Worm (Caenorhabditis elegans) whole organism, young adult: Measurements from ENCODE around the gene slc-46A.

ENCODE experiments used
- B0035.1 ChIP-seq: sonication (generic microtip); optimal IDR thresholded peaks from 2 replicates; lab custom pipeline; 2016; ENCODE audit warnings: missing genetic modification characterization, mild to moderate bottlenecking, missing compliant biosample characterization, missing genotype, missing genetic modification reagents
- B0261.1 ChIP-seq: sonication (generic microtip); optimal IDR thresholded peaks from 2 replicates; lab custom pipeline; 2016; ENCODE audit warnings: mild to moderate bottlenecking, missing genetic modification characterization, moderate library complexity, missing compliant biosample characterization
- D2030.7 ChIP-seq: fragments of 200-800 bp; sonication (Bioruptor generic); IDR thresholded peaks from 2 replicates; pipeline ENCODE4 v1.3.6; 2022; ENCODE audit warnings: missing genetic modification reagents, missing genetic modification characterization, missing compliant biosample characterization
- F49E8.2 ChIP-seq: sonication (generic microtip); optimal IDR thresholded peaks from 3 replicates; lab custom pipeline; 2017; ENCODE audit warnings: missing genetic modification characterization, mild to moderate bottlenecking, missing compliant biosample characterization, antibody characterized with exemption, moderate library complexity; ENCODE audit not compliant: insufficient read depth
- Y53G8AR.9 ChIP-seq: fragments of 200-800 bp; sonication (Bioruptor generic); conservative IDR thresholded peaks from 2 replicates; pipeline ENCODE4 v1.3.6; 2022; ENCODE audit warnings: missing genetic modification reagents, missing genetic modification characterization, missing compliant biosample characterization
- Y56A3A.18 ChIP-seq: fragments of 200-800 bp; sonication (Bioruptor generic); IDR thresholded peaks from 2 replicates; pipeline ENCODE4 v1.3.6; 2022; ENCODE audit warnings: missing genetic modification reagents, missing genetic modification characterization, missing compliant biosample characterization
- Y95B8A.8 ChIP-seq: fragments of 200-800 bp; sonication (Bioruptor generic); IDR thresholded peaks from 2 replicates; pipeline ENCODE4 v1.3.6; 2022; ENCODE audit warnings: missing genetic modification reagents, missing genetic modification characterization, missing compliant biosample characterization
- aptf-2 ChIP-seq: fragments of 200-800 bp; sonication (Bioruptor generic); conservative IDR thresholded peaks from 2 replicates; pipeline ENCODE4 v1.3.6; 2022; ENCODE audit warnings: missing genetic modification reagents, missing genetic modification characterization, missing compliant biosample characterization
- attf-6 ChIP-seq: fragments of 200-800 bp; sonication (Bioruptor generic); IDR thresholded peaks from 2 replicates; pipeline ENCODE4 v1.3.6; 2022; ENCODE audit warnings: missing genetic modification reagents, missing genetic modification characterization, missing compliant biosample characterization
- cebp-2 ChIP-seq: fragments of 200-800 bp; sonication (Bioruptor generic); IDR thresholded peaks from 2 replicates; pipeline ENCODE4 v1.3.6; 2022; ENCODE audit warnings: missing genetic modification characterization, missing compliant biosample characterization
- ceh-100 ChIP-seq: fragments of 200-800 bp; sonication (Bioruptor generic); IDR thresholded peaks from 2 replicates; pipeline ENCODE4 v1.3.6; 2022; ENCODE audit warnings: missing genetic modification reagents, missing genetic modification characterization, missing compliant biosample characterization
- ceh-27 ChIP-seq: fragments of 200-800 bp; sonication (Bioruptor generic); optimal IDR thresholded peaks from 2 replicates; lab custom pipeline; 2018; ENCODE audit warnings: mild to moderate bottlenecking, missing genetic modification characterization, moderate library complexity, missing compliant biosample characterization
- dpff-1 ChIP-seq: sonication (generic microtip); optimal IDR thresholded peaks from 2 replicates; lab custom pipeline; 2017; ENCODE audit warnings: mild to moderate bottlenecking, missing genetic modification characterization, missing compliant biosample characterization
- egl-44 ChIP-seq: fragments of 200-800 bp; sonication (Bioruptor generic); IDR thresholded peaks from 2 replicates; pipeline ENCODE4 v1.3.6; 2022; ENCODE audit warnings: missing genetic modification reagents, missing genetic modification characterization, missing compliant biosample characterization
- ekl-4 ChIP-seq: fragments of 200-800 bp; sonication (Bioruptor generic); IDR thresholded peaks from 2 replicates; pipeline ENCODE4 v1.3.6; 2022; ENCODE audit warnings: missing genetic modification reagents, missing genetic modification characterization, missing compliant biosample characterization
- him-1 ChIP-seq: sonication (generic microtip); optimal IDR thresholded peaks from 2 replicates; lab custom pipeline; 2016; ENCODE audit warnings: missing genotype, missing genetic modification reagents, missing genetic modification characterization, missing compliant biosample characterization
- hmg-1.2 ChIP-seq: fragments of 200-800 bp; sonication (Bioruptor generic); IDR thresholded peaks from 2 replicates; pipeline ENCODE4 v1.3.6; 2022; ENCODE audit warnings: missing genetic modification reagents, missing genetic modification characterization, missing compliant biosample characterization
- hmg-20 ChIP-seq: fragments of 200-800 bp; sonication (Bioruptor generic); IDR thresholded peaks from 2 replicates; pipeline ENCODE4 v1.3.6; 2022; ENCODE audit warnings: missing genetic modification reagents, missing genetic modification characterization, missing compliant biosample characterization
- lin-40 ChIP-seq: sonication (generic microtip); optimal IDR thresholded peaks from 2 replicates; lab custom pipeline; 2016; ENCODE audit warnings: missing genetic modification characterization, mild to moderate bottlenecking, missing compliant biosample characterization, missing genotype, missing genetic modification reagents
- lin-54 ChIP-seq: fragments of 200-800 bp; sonication (Bioruptor generic); optimal IDR thresholded peaks from 2 replicates; lab custom pipeline; 2018; ENCODE audit warnings: mild to moderate bottlenecking, missing genetic modification characterization, missing compliant biosample characterization
- lsl-1 ChIP-seq: fragments of 200-800 bp; sonication (Bioruptor generic); optimal IDR thresholded peaks from 2 replicates; lab custom pipeline; 2018; ENCODE audit warnings: mild to moderate bottlenecking, missing genetic modification characterization, moderate library complexity, missing compliant biosample characterization
- lsy-27 ChIP-seq: sonication (generic microtip); optimal IDR thresholded peaks from 2 replicates; lab custom pipeline; 2017; ENCODE audit warnings: missing genetic modification characterization, mild to moderate bottlenecking, missing compliant biosample characterization, antibody characterized with exemption, missing genotype, borderline replicate concordance; ENCODE audit not compliant: insufficient read depth
- madf-3 ChIP-seq: fragments of 200-800 bp; sonication (Bioruptor generic); IDR thresholded peaks from 2 replicates; pipeline ENCODE4 v1.3.6; 2022; ENCODE audit warnings: missing genetic modification reagents, missing genetic modification characterization, missing compliant biosample characterization
- madf-8 ChIP-seq: fragments of 200-800 bp; sonication (Bioruptor generic); conservative IDR thresholded peaks from 2 replicates; pipeline ENCODE4 v1.3.6; 2022; ENCODE audit warnings: missing genetic modification reagents, missing genetic modification characterization, missing compliant biosample characterization
- mcd-1 ChIP-seq: fragments of 200-800 bp; sonication (Bioruptor generic); IDR thresholded peaks from 2 replicates; pipeline ENCODE4 v1.3.6; 2022; ENCODE audit warnings: missing genetic modification reagents, missing genetic modification characterization, missing compliant biosample characterization
- nhr-80 ChIP-seq: sonication (generic microtip); optimal IDR thresholded peaks from 2 replicates; lab custom pipeline; 2016; ENCODE audit warnings: missing genetic modification characterization, missing compliant biosample characterization
- pbrm-1 ChIP-seq: fragments of 200-800 bp; sonication (Bioruptor generic); IDR thresholded peaks from 2 replicates; pipeline ENCODE4 v1.3.6; 2022; ENCODE audit warnings: missing genetic modification reagents, missing genetic modification characterization, missing compliant biosample characterization
- pha-4 ChIP-seq: fragments of 150-350 bp; sonication (generic microtip); optimal IDR thresholded peaks from 2 replicates; lab custom pipeline; 2014; ENCODE audit warnings: missing biosample characterization, missing genetic modification reagents, missing genetic modification characterization
- rcor-1 ChIP-seq: fragments of 200-800 bp; sonication (Bioruptor generic); IDR thresholded peaks from 2 replicates; pipeline ENCODE4 v1.3.6; 2022; ENCODE audit warnings: missing genetic modification reagents, missing genetic modification characterization, missing compliant biosample characterization
- snpc-1.1 ChIP-seq: sonication (generic microtip); optimal IDR thresholded peaks from 2 replicates; lab custom pipeline; 2017; ENCODE audit warnings: missing genetic modification characterization, mild to moderate bottlenecking, missing compliant biosample characterization, antibody characterized with exemption, moderate library complexity, missing genotype, missing genetic modification reagents; ENCODE audit not compliant: insufficient read depth
- snpc-1.3 ChIP-seq: sonication (generic microtip); optimal IDR thresholded peaks from 2 replicates; lab custom pipeline; 2017; ENCODE audit warnings: missing genetic modification characterization, mild to moderate bottlenecking, missing compliant biosample characterization, antibody characterized with exemption, moderate library complexity, missing genotype, missing genetic modification reagents; ENCODE audit not compliant: insufficient read depth
- snpc-3.4 ChIP-seq: sonication (generic microtip); optimal IDR thresholded peaks from 2 replicates; lab custom pipeline; 2017; ENCODE audit warnings: missing genetic modification characterization, mild to moderate bottlenecking, missing compliant biosample characterization, antibody characterized with exemption, moderate library complexity, missing genotype, missing genetic modification reagents
- snpc-4 ChIP-seq, 5 experiments: fragments of 150-350 bp in 1 of 5; sonication (generic microtip) in 4 of 5; optimal IDR thresholded peaks; 2 replicates each; lab custom pipeline; 2014 to 2018; ENCODE audit warnings: missing genetic modification characterization in 5 of 5, missing biosample characterization in 3 of 5, antibody characterized with exemption in 2 of 5, mild to moderate bottlenecking in 2 of 5, missing compliant biosample characterization in 2 of 5, missing genotype in 2 of 5, moderate library complexity in 2 of 5, missing genetic modification reagents in 1 of 5
- sptf-2 ChIP-seq: fragments of 200-800 bp; sonication (Bioruptor generic); optimal IDR thresholded peaks from 2 replicates; lab custom pipeline; 2018; ENCODE audit warnings: mild to moderate bottlenecking, missing genetic modification characterization, missing compliant biosample characterization
- tbp1 ChIP-seq: fragments of 200-800 bp; sonication (Bioruptor generic); optimal IDR thresholded peaks from 2 replicates; lab custom pipeline; 2018; ENCODE audit warnings: mild to moderate bottlenecking, missing genetic modification characterization, missing compliant biosample characterization
- zim-3 ChIP-seq: sonication (generic microtip); optimal IDR thresholded peaks from 2 replicates; lab custom pipeline; 2017; ENCODE audit warnings: mild to moderate bottlenecking, missing genetic modification characterization, moderate library complexity, missing compliant biosample characterization
- ztf-22 ChIP-seq: fragments of 200-800 bp; sonication (Bioruptor generic); optimal IDR thresholded peaks from 2 replicates; lab custom pipeline; 2018; ENCODE audit warnings: mild to moderate bottlenecking, missing genetic modification characterization, moderate library complexity, missing compliant biosample characterization

Gene slc-46A

ce11 chrIV:5317106-5317505, 1.9 kb upstream of the slc-46A start:
- peak; percentile 28; the same call in 1 of the 2 replicates for TF ChIP-seq hmg-20 (GFP tag; lab: Robert Waterston, UW)
- peak; percentile 44 for TF ChIP-seq him-1
- peak; percentile 94 for TF ChIP-seq snpc-4 (GFP tag; optimal IDR thresholded peaks at IDR 0.05; lab: Kevin White, UChicago)
- TF ChIP-seq snpc-4 (tag; optimal IDR thresholded peaks at IDR 0.05; lab: Kevin White, UChicago) = peak; percentile 93 to 99 (median 98)
- TF ChIP-seq B0035.1 (tag; lab: Kevin White, UChicago) = no peak
- TF ChIP-seq F49E8.2 (tag; lab: Kevin White, UChicago) = peak; percentile 45
- TF ChIP-seq lin-54 (GFP tag; lab: Kevin White, UChicago) = no peak
- TF ChIP-seq snpc-3.4 = peak; percentile 75
- TF ChIP-seq mcd-1 (GFP tag; lab: Robert Waterston, UW) = peak; percentile 51; the same call in 1 of the 2 replicates
- TF ChIP-seq lsl-1 (GFP tag; lab: Kevin White, UChicago) = peak; percentile 40
- TF ChIP-seq hmg-1.2 (GFP tag; lab: Robert Waterston, UW) = peak; percentile 88
- TF ChIP-seq Y95B8A.8 (GFP tag; lab: Robert Waterston, UW) = 0 out of 2 replicates have a peak, but pooled peaks have one; percentile 36
- TF ChIP-seq snpc-1.1 = peak; percentile 94
- TF ChIP-seq snpc-1.3 = peak; percentile 75
- TF ChIP-seq B0261.1 = peak; percentile 4
- TF ChIP-seq madf-8 (GFP tag; lab: Robert Waterston, UW) = 0 out of 2 replicates have a peak, but pooled peaks have one; percentile 23
- TF ChIP-seq attf-6 (GFP tag; lab: Robert Waterston, UW) = peak; percentile 97
- TF ChIP-seq pbrm-1 (GFP tag; lab: Robert Waterston, UW) = peak; percentile 85
- TF ChIP-seq Y56A3A.18 (GFP tag; lab: Robert Waterston, UW) = no peak
- TF ChIP-seq nhr-80 = no peak
- TF ChIP-seq sptf-2 = no peak
- TF ChIP-seq rcor-1 = peak; percentile 82
- peak; percentile 78 for TF ChIP-seq tbp1 (GFP tag; lab: Kevin White, UChicago)
- TF ChIP-seq ceh-100 (GFP tag; lab: Robert Waterston, UW) = peak; percentile 62
- TF ChIP-seq ceh-27 (GFP tag; lab: Kevin White, UChicago) = no peak
- TF ChIP-seq ztf-22 (GFP tag; lab: Kevin White, UChicago) = no peak
- TF ChIP-seq D2030.7 (GFP tag; lab: Robert Waterston, UW) = peak; percentile 94
- peak; percentile 63 for TF ChIP-seq ekl-4 (GFP tag; lab: Robert Waterston, UW)
- TF ChIP-seq Y53G8AR.9 (GFP tag; lab: Robert Waterston, UW) = 0 out of 2 replicates have a peak, but pooled peaks have one; percentile 40

ce11 chrIV:5326144-5326543, 7.1 kb downstream of the slc-46A start, which contains the start of gene Y4C6B.4:
Gene Y4C6B.4, plus strand, starts transcription at chrIV:5326444.
- TF ChIP-seq dpff-1 (tag; lab: Kevin White, UChicago) = no peak
- TF ChIP-seq lsy-27 = no peak
- no peak for TF ChIP-seq lin-40
- TF ChIP-seq pha-4 (tag; lab: Kevin White, UChicago) = no peak
- no peak for TF ChIP-seq aptf-2 (GFP tag; lab: Robert Waterston, UW)
- no peak for TF ChIP-seq zim-3 (tag; lab: Kevin White, UChicago)
- TF ChIP-seq egl-44 (GFP tag; lab: Robert Waterston, UW) = no peak
- TF ChIP-seq madf-3 = no peak
- no peak for TF ChIP-seq rcor-1
- TF ChIP-seq cebp-2 (GFP tag; lab: Robert Waterston, UW) = no peak
